Worm (Caenorhabditis elegans) whole organism, L4/young adult: ENCODE measurements around the gene cyn-13.
"Not testable (repeated sequence)": the region's sequence is repeated elsewhere in the genome, so short reads cannot be mapped to it uniquely, and the experiment has no call there.

ENCODE experiments used
- W03F9.2 ChIP-seq: fragments of 150-350 bp; optimal IDR thresholded peaks from 2 replicates; lab custom pipeline; 2014; ENCODE audit warnings: missing biosample characterization, missing genetic modification characterization
- dao-5 ChIP-seq: sonication (generic microtip); optimal IDR thresholded peaks from 2 replicates; lab custom pipeline; 2016; ENCODE audit warnings: missing genotype, missing genetic modification characterization, moderate library complexity, missing compliant biosample characterization
- him-1 ChIP-seq: sonication (generic microtip); optimal IDR thresholded peaks from 2 replicates; lab custom pipeline; 2016; ENCODE audit warnings: missing genotype, missing genetic modification reagents, missing genetic modification characterization, missing compliant biosample characterization

The cyn-13 gene

DNA sequence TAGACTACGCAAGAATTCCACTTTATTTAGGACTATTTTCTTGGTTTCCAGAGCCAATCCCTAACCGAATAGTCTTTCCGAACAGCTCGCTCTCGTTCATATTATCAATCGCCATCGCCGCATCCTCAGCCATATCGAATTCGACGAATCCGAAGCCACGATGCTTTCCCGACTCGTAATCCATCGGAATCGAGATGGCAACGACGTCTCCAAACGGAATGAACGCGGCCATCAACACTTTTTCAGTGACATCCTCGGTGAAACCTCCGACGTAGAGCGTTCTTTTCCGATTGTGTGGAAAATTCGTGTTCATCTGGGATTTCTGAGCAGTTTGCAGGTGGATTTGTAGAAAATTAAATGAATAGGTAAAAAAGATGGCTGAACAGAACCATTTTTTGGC, at the start of gene cyn-13:
TSS of gene cyn-13 (minus strand) at position 313 of the 400 bp plus-strand sequence.
- TF ChIP-seq him-1 (tag; lab: Kevin White, UChicago) (no peak), W03F9.2 (tag; lab: Kevin White, UChicago) (no peak), dao-5 (no peak)

DNA sequence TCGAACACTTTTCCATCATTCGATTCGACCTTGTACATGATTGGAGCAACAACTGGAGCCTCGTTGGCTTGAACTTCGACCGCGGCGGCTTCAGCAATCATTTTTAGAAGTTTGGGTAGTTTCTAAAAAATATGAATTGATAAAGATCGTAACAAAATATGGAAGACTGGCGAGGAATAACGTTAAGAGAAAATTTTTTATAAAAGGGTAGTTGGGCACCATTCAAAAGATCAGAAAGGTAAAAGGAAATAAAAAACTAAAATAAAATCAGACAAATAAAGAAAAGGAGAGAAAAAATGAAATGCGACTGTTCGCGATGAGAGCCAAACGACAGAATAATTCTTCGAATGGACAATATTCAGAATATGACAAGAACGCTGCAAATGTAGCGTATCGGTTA, 49.3 kb upstream of the cyn-13 start, which contains the start of gene skr-8:
TSS of gene skr-8 (minus strand) at position 101 of the 400 bp plus-strand sequence.
- TF ChIP-seq him-1 (tag; lab: Kevin White, UChicago); dao-5; W03F9.2 (tag; lab: Kevin White, UChicago): not testable (repeated sequence)

DNA sequence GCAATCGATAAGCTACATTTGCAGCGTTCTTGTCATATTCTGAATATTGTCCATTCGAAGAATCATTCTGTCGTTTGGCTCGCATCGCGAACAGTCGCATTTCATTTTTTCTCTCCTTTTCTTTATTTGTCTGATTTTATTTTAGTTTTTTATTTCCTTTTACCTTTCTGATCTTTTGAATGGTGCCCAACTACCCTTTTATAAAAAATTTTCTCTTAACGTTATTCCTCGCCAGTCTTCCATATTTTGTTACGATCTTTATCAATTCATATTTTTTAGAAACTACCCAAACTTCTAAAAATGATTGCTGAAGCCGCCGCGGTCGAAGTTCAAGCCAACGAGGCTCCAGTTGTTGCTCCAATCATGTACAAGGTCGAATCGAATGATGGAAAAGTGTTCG, 46.8 kb upstream of the cyn-13 start, which contains the start of gene skr-9:
TSS of gene skr-9 (plus strand) at position 301 of the 400 bp plus-strand sequence.
- TF ChIP-seq dao-5; him-1 (tag; lab: Kevin White, UChicago); W03F9.2 (tag; lab: Kevin White, UChicago): not testable (repeated sequence)

DNA sequence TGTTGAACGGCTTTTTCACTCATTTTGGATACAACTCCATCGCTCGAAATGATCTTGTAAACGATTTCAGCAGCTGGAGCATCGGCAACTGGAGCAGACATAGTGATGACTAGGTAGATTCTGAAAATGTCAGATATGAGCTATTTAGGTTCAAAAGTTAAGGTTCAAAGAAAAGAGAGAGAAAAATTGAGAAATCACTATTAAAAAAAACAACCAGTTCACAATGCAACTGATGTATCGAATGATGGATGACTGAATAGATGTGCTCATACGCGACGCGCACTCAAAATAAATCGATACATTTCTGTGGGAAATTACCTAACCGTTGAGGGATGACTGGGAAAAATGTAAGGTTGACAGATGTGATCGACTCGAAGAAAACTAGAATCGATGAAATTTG, 46.1 kb upstream of the cyn-13 start, which contains the start of gene skr-13:
TSS of gene skr-13 (minus strand) at position 101 of the 400 bp plus-strand sequence.
- TF ChIP-seq W03F9.2 (tag; lab: Kevin White, UChicago) (no peak), him-1 (tag; lab: Kevin White, UChicago) (no peak), dao-5 (no peak)

DNA sequence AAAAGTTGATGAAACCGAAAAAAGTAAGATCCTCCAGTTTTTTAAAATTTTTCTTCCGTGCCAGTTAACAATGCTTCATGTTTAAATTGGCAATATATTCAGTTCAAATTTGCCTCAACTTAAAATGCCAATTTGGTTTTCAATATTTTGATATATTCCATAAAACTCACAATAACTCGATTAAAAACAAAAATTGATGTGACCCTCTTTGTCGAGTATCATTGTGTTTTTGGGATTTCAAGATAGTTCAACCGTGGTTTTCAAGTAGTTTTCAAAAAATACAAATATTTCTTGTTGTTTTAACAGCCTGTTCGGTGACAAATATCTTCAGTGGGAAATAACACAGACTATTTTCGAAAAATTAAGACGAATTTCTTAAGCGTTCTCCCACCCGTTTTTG, 36.5 kb upstream of the cyn-13 start:
- TF ChIP-seq him-1 (tag; lab: Kevin White, UChicago) = no peak
- TF ChIP-seq W03F9.2 (tag; lab: Kevin White, UChicago) = no peak
- no peak for TF ChIP-seq dao-5

DNA sequence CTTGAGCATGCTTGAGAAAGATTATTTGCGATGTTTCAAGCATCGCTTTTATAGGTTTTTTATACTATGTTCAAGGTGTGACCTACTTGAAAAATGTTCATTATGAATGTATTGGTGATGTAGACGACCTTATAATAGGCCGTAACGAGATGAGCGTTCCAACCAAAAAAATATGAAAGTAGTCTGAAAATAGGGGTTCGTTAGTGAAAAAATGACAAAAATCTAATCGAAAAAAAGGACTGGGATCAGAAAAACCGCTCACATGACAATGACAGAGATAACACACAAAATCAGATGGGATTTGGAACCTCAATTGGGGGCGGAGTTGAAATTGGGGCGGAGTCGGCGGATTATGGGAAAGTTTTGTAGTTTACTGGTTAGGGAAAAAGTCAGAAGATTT, 34.4 kb upstream of the cyn-13 start, which contains the start of gene Y116A8C.40:
TSS of gene Y116A8C.40 (minus strand) at position 101 of the 400 bp plus-strand sequence.
- TF ChIP-seq W03F9.2 (tag; lab: Kevin White, UChicago) (no peak), him-1 (tag; lab: Kevin White, UChicago) (no peak), dao-5 (no peak)

DNA sequence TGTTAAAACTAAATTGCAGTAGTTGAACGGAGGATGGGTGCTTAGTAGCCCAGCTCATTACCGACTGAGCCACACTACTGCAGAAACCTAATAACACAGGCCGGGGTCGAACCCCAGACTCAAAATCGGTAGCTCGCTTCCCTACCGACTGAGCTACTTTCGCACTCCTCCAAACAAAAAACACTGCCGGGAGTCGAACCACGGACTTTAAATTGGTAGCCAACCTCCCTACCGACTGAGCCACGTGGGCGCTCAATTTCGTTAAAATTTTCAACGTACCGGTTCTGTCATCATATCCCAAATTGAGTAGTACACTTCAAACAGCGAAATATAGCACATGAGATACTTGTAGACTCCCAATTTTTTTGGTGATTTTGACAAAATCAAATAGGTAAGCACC, 34.0 kb upstream of the cyn-13 start:
- TF ChIP-seq him-1 (tag; lab: Kevin White, UChicago) (no peak), W03F9.2 (tag; lab: Kevin White, UChicago) (no peak), dao-5 (no peak)

DNA sequence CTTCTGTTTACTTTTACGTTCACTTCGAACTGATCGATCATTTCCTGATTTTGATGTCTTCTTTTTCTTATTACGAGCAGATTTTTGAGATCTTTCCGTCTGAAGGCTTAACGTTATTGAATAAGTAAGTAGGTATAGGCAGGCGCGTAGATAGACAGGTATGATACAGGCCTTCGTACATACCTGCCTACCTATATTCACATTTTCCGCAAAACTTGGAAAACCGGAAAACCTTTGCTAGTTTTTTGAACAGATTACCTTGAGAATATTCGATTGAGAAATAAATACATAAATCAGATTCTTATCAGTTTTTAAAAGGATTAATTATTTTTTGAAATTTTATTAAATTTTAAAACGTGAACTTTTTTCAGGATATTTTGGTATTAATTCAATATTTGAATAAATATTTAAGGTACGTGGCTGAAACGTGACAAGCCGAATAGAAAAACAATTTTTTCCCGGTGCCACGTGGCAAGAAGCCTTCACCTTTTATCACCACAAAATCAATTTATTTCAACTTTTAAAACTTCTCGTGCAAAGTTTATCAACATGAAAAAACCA, 14.7 kb upstream of the cyn-13 start, which contains the start of the genes Y116A8C.37 and Y116A8C.38:
TSS of gene Y116A8C.37 (minus strand) at position 101 of the 561 bp plus-strand sequence.
TSS of gene Y116A8C.38 (plus strand) at position 511 of the 561 bp plus-strand sequence.
- TF ChIP-seq him-1 (tag; lab: Kevin White, UChicago) (no peak), dao-5 (no peak), W03F9.2 (tag; lab: Kevin White, UChicago) (no peak)

DNA sequence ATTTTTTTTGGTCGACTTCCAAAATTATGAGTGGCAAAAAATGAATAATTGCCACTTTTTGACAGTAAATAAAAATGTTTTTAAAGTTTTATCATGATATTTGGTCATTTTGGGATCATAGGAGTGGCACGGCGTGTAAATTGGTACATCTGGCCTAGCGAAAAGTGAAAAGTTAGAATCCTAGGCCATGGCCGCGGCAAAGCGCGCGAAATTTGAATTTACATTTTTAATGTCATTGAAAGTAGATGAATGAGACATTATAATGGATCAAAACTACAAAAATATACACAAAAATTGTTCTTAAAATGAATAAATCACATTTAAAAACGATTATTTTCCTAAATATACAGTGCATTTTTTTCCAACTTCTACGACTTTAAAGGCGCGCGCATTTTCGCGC, 10.1 kb upstream of the cyn-13 start:
- TF ChIP-seq W03F9.2 (tag; lab: Kevin White, UChicago) (no peak), him-1 (tag; lab: Kevin White, UChicago) (no peak), dao-5 (no peak)

DNA sequence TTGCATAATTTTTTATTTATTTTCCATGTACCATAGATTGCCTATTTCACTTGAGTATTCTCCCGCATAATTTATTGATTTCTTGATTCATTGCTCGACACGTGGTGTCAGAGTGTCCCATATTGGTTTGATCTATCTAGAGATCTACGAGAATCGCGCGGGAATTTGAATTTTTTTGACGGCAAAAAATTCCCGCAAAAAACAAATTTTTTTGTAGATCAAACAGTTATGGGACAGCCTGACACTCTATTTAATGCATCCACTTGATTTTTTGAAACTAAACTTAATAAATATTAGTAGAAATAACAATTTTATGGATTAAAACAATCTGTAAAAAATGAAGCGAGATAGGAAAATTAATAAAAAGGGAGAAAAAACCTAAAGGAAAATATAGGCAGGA, 9.5 kb upstream of the cyn-13 start:
- no peak for TF ChIP-seq him-1 (tag; lab: Kevin White, UChicago)

DNA sequence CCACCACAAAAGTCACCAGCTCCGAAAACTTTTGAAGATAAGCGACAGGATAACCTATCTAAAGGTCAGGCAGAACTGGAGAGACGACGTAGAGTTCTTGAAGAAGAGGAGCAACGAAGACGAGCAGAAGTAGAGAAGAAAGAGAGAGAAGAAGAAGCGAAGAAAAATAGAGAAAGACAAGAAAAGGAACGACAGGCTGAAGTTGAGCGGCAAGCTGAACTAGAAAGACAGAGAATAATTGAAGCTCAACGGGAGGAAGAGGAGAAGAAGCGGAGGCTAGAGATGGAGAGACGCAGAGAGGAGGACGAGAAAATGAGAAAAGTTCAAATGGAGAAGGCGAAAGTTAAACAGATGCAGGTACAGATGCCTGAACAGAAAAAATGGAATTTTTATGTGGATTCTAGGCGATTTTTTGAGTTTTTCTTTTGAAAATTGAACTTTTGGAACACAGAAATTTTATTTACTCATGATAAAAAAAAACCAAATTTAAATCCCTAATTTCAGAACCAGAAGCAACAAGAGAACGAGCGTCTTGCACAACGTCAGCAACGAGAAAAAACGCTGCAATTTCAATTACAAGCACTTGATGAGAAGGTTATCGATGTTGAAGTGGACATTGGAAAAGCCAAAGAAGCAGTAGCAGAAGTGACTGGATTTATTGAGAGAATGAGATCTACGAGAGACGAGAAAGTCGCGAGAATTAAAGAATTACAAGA, 4.8 kb upstream of the cyn-13 start:
- TF ChIP-seq dao-5 (no peak), him-1 (tag; lab: Kevin White, UChicago) (no peak), W03F9.2 (tag; lab: Kevin White, UChicago) (no peak)

DNA sequence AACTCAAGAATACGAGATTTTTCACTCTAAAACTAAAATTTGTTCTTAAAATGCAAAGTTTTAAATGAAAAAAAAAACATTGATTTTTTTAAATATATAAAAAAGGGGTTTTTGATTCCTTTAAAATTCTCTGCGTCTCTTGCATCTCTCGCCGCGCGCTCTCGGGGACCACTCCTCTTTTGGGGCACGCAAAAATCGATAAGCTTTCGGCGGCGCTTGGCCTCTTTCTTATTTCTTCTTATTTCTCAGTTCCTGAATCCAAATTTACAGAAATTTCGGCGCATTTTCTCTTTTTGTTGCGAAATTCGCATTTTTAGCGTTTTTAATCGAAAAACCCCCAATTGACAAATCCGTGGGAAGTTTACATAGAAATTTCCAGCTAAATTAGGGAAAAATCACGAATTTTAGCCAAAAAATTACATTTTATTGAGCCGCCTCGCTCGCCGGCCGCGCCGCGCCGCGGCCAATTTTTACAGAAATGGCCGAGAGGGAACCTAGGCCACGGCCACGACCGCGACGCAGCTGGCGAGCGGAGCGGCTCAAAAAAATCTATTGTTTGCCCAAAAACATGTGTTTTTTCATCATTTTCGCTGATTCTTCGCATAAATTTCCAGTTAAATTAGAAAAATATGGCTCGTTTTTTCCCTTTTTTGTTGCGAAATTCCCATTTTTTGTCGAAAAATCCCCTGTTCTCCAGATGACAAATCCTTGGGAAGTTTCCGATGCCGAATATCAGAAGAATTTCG, 2.7 kb upstream of the cyn-13 start, which contains the start of gene itsn-1:
TSS of gene itsn-1 (plus strand) at position 696 of the 746 bp plus-strand sequence.
- TF ChIP-seq dao-5 (no peak), him-1 (tag; lab: Kevin White, UChicago) (no peak), W03F9.2 (tag; lab: Kevin White, UChicago) (no peak)

DNA sequence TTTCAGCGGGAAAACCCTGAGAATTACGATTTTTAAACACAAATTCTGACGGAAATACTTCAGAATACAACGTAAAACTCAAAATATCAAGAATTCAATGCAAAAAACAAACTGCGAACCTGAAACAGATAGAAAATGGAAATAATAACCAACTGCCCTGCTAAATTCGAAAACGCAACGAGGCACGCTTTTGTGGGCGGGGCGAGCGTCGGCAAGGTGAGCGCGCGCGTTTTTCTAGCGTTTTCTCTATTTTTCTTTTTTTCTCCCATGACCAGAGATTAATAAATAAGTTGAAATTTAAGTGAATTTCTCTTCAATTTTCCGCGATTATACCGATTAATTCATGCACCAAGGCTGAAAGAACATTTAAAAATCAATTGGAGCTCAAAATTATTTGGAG, 2.1 kb upstream of the cyn-13 start, which contains the start of gene uaf-2:
TSS of gene uaf-2 (minus strand) at position 183 of the 400 bp plus-strand sequence.
- TF ChIP-seq W03F9.2 (tag; lab: Kevin White, UChicago) (peak; percentile 30), him-1 (tag; lab: Kevin White, UChicago) (no peak)
